Fruit fly (Drosophila melanogaster) whole organism, embryonic: ENCODE measurements around the gene Usp10.

ENCODE experiments used
- Aef1 ChIP-seq: fragments of 200-800 bp; sonication (Bioruptor generic); IDR thresholded peaks from 3 replicates; pipeline ENCODE4 v1.3.6; 2022; ENCODE audit warnings: missing biosample characterization, missing genetic modification characterization
- Awh ChIP-seq: fragments of 200-800 bp; sonication (Bioruptor generic); IDR thresholded peaks from 2 replicates; pipeline ENCODE4, ENCODE4 v1.3.6; 2022; ENCODE audit warnings: missing biosample characterization, missing genetic modification characterization
- CG1233 ChIP-seq: fragments of 200-800 bp; sonication (Bioruptor generic); optimal IDR thresholded peaks from 4 replicates; lab custom pipeline; 2018; ENCODE audit warnings: missing biosample characterization, mild to moderate bottlenecking, missing genetic modification characterization
- CG13123 ChIP-seq: fragments of 200-800 bp; sonication (Bioruptor generic); optimal IDR thresholded peaks from 2 replicates; lab custom pipeline; 2016; ENCODE audit warnings: missing biosample characterization, missing genetic modification characterization
- CG17568 ChIP-seq: fragments of 200-800 bp; sonication (Bioruptor generic); optimal IDR thresholded peaks from 2 replicates; lab custom pipeline; 2018; ENCODE audit warnings: missing biosample characterization, mild to moderate bottlenecking, missing genetic modification characterization, moderate library complexity
- CG17829 ChIP-seq: fragments of 200-800 bp; optimal IDR thresholded peaks from 2 replicates; lab custom pipeline; 2019; ENCODE audit warnings: missing biosample characterization, mild to moderate bottlenecking, missing genetic modification characterization, moderate library complexity
- CG2116 ChIP-seq: fragments of 200-800 bp; sonication (Bioruptor generic); optimal IDR thresholded peaks from 3 replicates; lab custom pipeline; 2018; ENCODE audit warnings: missing biosample characterization, mild to moderate bottlenecking, missing genetic modification characterization
- CG2202 ChIP-seq: fragments of 200-800 bp; sonication (Bioruptor generic); optimal IDR thresholded peaks from 2 replicates; lab custom pipeline; 2018; ENCODE audit warnings: missing biosample characterization, mild to moderate bottlenecking, missing genetic modification characterization
- CG2889 ChIP-seq: fragments of 200-800 bp; sonication (Bioruptor generic); IDR thresholded peaks from 3 replicates; pipeline ENCODE4 v1.3.6; 2022; ENCODE audit warnings: missing biosample characterization, missing genetic modification characterization
- CG32772 ChIP-seq: fragments of 200-800 bp; sonication (Bioruptor generic); IDR thresholded peaks from 2 replicates; pipeline ENCODE4 v1.3.6; 2022; ENCODE audit warnings: missing biosample characterization, missing genetic modification characterization
- CG3847 ChIP-seq: fragments of 200-800 bp; sonication (Bioruptor generic); IDR thresholded peaks from 2 replicates; pipeline ENCODE4 v1.3.6; 2022; ENCODE audit warnings: missing biosample characterization, missing genetic modification characterization
- CG4730 ChIP-seq: fragments of 200-800 bp; sonication (Bioruptor generic); IDR thresholded peaks from 2 replicates; pipeline ENCODE4 v1.3.6; 2022; ENCODE audit warnings: missing biosample characterization, missing genetic modification characterization
- CG5180 ChIP-seq: fragments of 200-800 bp; sonication (Bioruptor generic); optimal IDR thresholded peaks from 3 replicates; lab custom pipeline; 2017; ENCODE audit warnings: missing biosample characterization, missing genetic modification characterization, mild to moderate bottlenecking, moderate library complexity, missing genetic modification reagents
- CG6175 ChIP-seq: fragments of 200-800 bp; sonication (Bioruptor generic); IDR thresholded peaks from 3 replicates; pipeline ENCODE4 v1.3.6; 2022; ENCODE audit warnings: missing biosample characterization, missing genetic modification characterization
- CG8359 ChIP-seq: fragments of 200-800 bp; sonication (Bioruptor generic); optimal IDR thresholded peaks from 2 replicates; lab custom pipeline; 2017; ENCODE audit warnings: missing biosample characterization, mild to moderate bottlenecking, missing genetic modification characterization, borderline replicate concordance
- CG9727 ChIP-seq: fragments of 200-800 bp; sonication (Bioruptor generic); optimal IDR thresholded peaks from 3 replicates; lab custom pipeline; 2017; ENCODE audit warnings: missing biosample characterization, mild to moderate bottlenecking, missing genetic modification characterization
- CrebB ChIP-seq: fragments of 200-800 bp; sonication (Bioruptor generic); optimal IDR thresholded peaks from 3 replicates; lab custom pipeline; 2018; ENCODE audit warnings: missing biosample characterization, mild to moderate bottlenecking, missing genetic modification characterization
- D ChIP-seq, 2 experiments: fragments of 200-800 bp in 1 of 2; fragments of >200 bp in 1 of 2; sonication (Bioruptor generic) in 1 of 2; optimal IDR thresholded peaks; 2 replicates in 1 of 2; 3 replicates in 1 of 2; lab custom pipeline; 2017; ENCODE audit warnings: mild to moderate bottlenecking in 1 of 2, missing biosample characterization in 1 of 2, missing genetic modification characterization in 1 of 2, missing genetic modification reagents in 1 of 2
- D19A ChIP-seq: fragments of 200-800 bp; optimal IDR thresholded peaks from 3 replicates; lab custom pipeline; 2019; ENCODE audit warnings: missing biosample characterization, mild to moderate bottlenecking, missing genetic modification characterization, moderate library complexity
- ERR ChIP-seq: fragments of 200-800 bp; sonication (Bioruptor generic); optimal IDR thresholded peaks from 2 replicates; lab custom pipeline; 2016; ENCODE audit warnings: missing biosample characterization, missing genetic modification characterization
- Fer1 ChIP-seq: fragments of 200-800 bp; sonication (Bioruptor generic); optimal IDR thresholded peaks from 2 replicates; lab custom pipeline; 2017; ENCODE audit warnings: missing biosample characterization, mild to moderate bottlenecking, missing genetic modification characterization
- Hr78 ChIP-seq, 2 experiments: fragments of 200-800 bp in 1 of 2; fragments of >200 bp in 1 of 2; sonication (Bioruptor generic) in 1 of 2; optimal IDR thresholded peaks; 2 replicates each; lab custom pipeline; 2017 to 2019; ENCODE audit warnings: missing biosample characterization in 2 of 2, missing genetic modification characterization in 2 of 2, mild to moderate bottlenecking in 1 of 2, moderate library complexity in 1 of 2
- Oli ChIP-seq: fragments of 200-800 bp; sonication (Bioruptor generic); optimal IDR thresholded peaks from 2 replicates; lab custom pipeline; 2018; ENCODE audit warnings: missing biosample characterization, mild to moderate bottlenecking, missing genetic modification characterization, moderate library complexity
- Opbp ChIP-seq: fragments of 200-800 bp; sonication (Bioruptor generic); IDR thresholded peaks from 3 replicates; pipeline ENCODE4 v1.3.6; 2022; ENCODE audit warnings: missing biosample characterization, missing genetic modification characterization; ENCODE audit not compliant: partially characterized antibody
- Optix ChIP-seq: fragments of 200-800 bp; sonication (Bioruptor generic); IDR thresholded peaks from 3 replicates; pipeline ENCODE4 v1.3.6; 2022; ENCODE audit warnings: missing biosample characterization, missing genetic modification characterization
- Scr ChIP-seq: fragments of 200-800 bp; sonication (Bioruptor generic); IDR thresholded peaks from 2 replicates; pipeline ENCODE4 v1.3.6; 2022; ENCODE audit warnings: missing biosample characterization, missing genetic modification characterization; ENCODE audit not compliant: partially characterized antibody
- Stat92E ChIP-seq, 3 experiments: fragments of >200 bp in 2 of 3; fragments of 200-800 bp in 1 of 3; sonication (Bioruptor generic) in 1 of 3; optimal IDR thresholded peaks; 2 replicates each; lab custom pipeline; 2017 to 2019; ENCODE audit warnings: missing biosample characterization in 3 of 3, missing genetic modification characterization in 3 of 3, mild to moderate bottlenecking in 1 of 3, moderate library complexity in 1 of 3
- Vsx1 ChIP-seq: fragments of 200-800 bp; sonication (Bioruptor generic); optimal IDR thresholded peaks from 2 replicates; lab custom pipeline; 2017; ENCODE audit warnings: missing biosample characterization, mild to moderate bottlenecking, missing genetic modification characterization, missing genetic modification reagents
- YL-1 ChIP-seq: fragments of 200-800 bp; sonication (Bioruptor generic); optimal IDR thresholded peaks from 3 replicates; lab custom pipeline; 2017; ENCODE audit warnings: missing biosample characterization, mild to moderate bottlenecking, missing genetic modification characterization
- ab ChIP-seq: fragments of 200-800 bp; sonication (Bioruptor generic); optimal IDR thresholded peaks from 2 replicates; lab custom pipeline; 2016; ENCODE audit warnings: missing biosample characterization, missing genetic modification characterization
- aop ChIP-seq: fragments of 200-800 bp; sonication (Bioruptor generic); IDR thresholded peaks from 2 replicates; pipeline ENCODE4 v1.3.6; 2022; ENCODE audit warnings: missing biosample characterization, missing genetic modification characterization
- ara ChIP-seq: fragments of 200-800 bp; sonication (Bioruptor generic); IDR thresholded peaks from 2 replicates; pipeline ENCODE4 v1.3.6; 2022; ENCODE audit warnings: missing biosample characterization, missing genetic modification characterization
- chif ChIP-seq, 2 experiments: fragments of 200-800 bp; sonication (Bioruptor generic); optimal IDR thresholded peaks; 3 replicates each; lab custom pipeline; 2016; ENCODE audit warnings: missing biosample characterization in 2 of 2, missing genetic modification characterization in 2 of 2
- dimm ChIP-seq: fragments of 200-800 bp; sonication (Bioruptor generic); IDR thresholded peaks from 2 replicates; pipeline ENCODE4 v1.3.6; 2022; ENCODE audit warnings: missing biosample characterization, missing genetic modification characterization
- eve ChIP-seq, 2 experiments: fragments of >200 bp; optimal IDR thresholded peaks; 2 replicates each; lab custom pipeline; 2017; ENCODE audit warnings: missing biosample characterization in 2 of 2, missing genetic modification characterization in 2 of 2
- eyg ChIP-seq: fragments of 200-800 bp; sonication (Bioruptor generic); optimal IDR thresholded peaks from 3 replicates; lab custom pipeline; 2016; ENCODE audit warnings: missing biosample characterization, missing genetic modification characterization
- gro ChIP-seq: fragments of 200-800 bp; sonication (Bioruptor generic); optimal IDR thresholded peaks from 2 replicates; lab custom pipeline; 2016; ENCODE audit warnings: missing biosample characterization, missing genetic modification characterization
- lov ChIP-seq, 2 experiments: fragments of 200-800 bp in 1 of 2; fragments of >200 bp in 1 of 2; sonication (Bioruptor generic) in 1 of 2; IDR thresholded peaks in 1 of 2; optimal IDR thresholded peaks in 1 of 2; 2 replicates in 1 of 2; 3 replicates in 1 of 2; pipeline versions ENCODE4 v1.3.6 to Lab custom; 2017 to 2022; ENCODE audit warnings: missing biosample characterization in 1 of 2, missing genetic modification characterization in 1 of 2
- mirr ChIP-seq: fragments of 200-800 bp; sonication (Bioruptor generic); optimal IDR thresholded peaks from 3 replicates; lab custom pipeline; 2018; ENCODE audit warnings: missing biosample characterization, mild to moderate bottlenecking, missing genetic modification characterization
- oc ChIP-seq: fragments of 200-800 bp; sonication (Bioruptor generic); optimal IDR thresholded peaks from 2 replicates; lab custom pipeline; 2018; ENCODE audit warnings: missing biosample characterization, mild to moderate bottlenecking, missing genetic modification characterization, moderate library complexity
- odd ChIP-seq: fragments of 200-800 bp; sonication (Bioruptor generic); optimal IDR thresholded peaks from 2 replicates; lab custom pipeline; 2017; ENCODE audit warnings: missing biosample characterization, mild to moderate bottlenecking, missing genetic modification characterization
- pfk ChIP-seq: fragments of 200-800 bp; sonication (Bioruptor generic); optimal IDR thresholded peaks from 2 replicates; lab custom pipeline; 2018; ENCODE audit warnings: missing biosample characterization, mild to moderate bottlenecking, missing genetic modification characterization, moderate library complexity
- pum ChIP-seq: fragments of 200-800 bp; sonication (Bioruptor generic); optimal IDR thresholded peaks from 2 replicates; lab custom pipeline; 2016; ENCODE audit warnings: missing biosample characterization, missing genetic modification characterization
- row ChIP-seq: fragments of 200-800 bp; sonication (Bioruptor generic); IDR thresholded peaks from 3 replicates; pipeline ENCODE4 v1.3.6; 2022; ENCODE audit warnings: missing biosample characterization, missing genetic modification characterization
- so ChIP-seq: fragments of 200-800 bp; sonication (Bioruptor generic); IDR thresholded peaks from 3 replicates; pipeline ENCODE4 v1.3.6; 2022; ENCODE audit warnings: missing biosample characterization, missing genetic modification characterization
- sqz ChIP-seq: fragments of 200-800 bp; sonication (Bioruptor generic); optimal IDR thresholded peaks from 3 replicates; lab custom pipeline; 2018; ENCODE audit warnings: missing biosample characterization, mild to moderate bottlenecking, missing genetic modification characterization
- stwl ChIP-seq: fragments of 200-800 bp; sonication (Bioruptor generic); optimal IDR thresholded peaks from 3 replicates; lab custom pipeline; 2018; ENCODE audit warnings: missing biosample characterization, mild to moderate bottlenecking, missing genetic modification characterization, moderate library complexity
- wor ChIP-seq: fragments of 200-800 bp; sonication (Bioruptor generic); IDR thresholded peaks from 2 replicates; pipeline ENCODE4 v1.3.6; 2022; ENCODE audit warnings: missing biosample characterization, missing genetic modification characterization
- zf30C ChIP-seq: fragments of 200-800 bp; sonication (Bioruptor generic); optimal IDR thresholded peaks from 3 replicates; lab custom pipeline; 2018; ENCODE audit warnings: missing biosample characterization, mild to moderate bottlenecking, missing genetic modification characterization

The Usp10 gene

dm6 chr3L:872389-872972 lies 782 bp downstream of the Usp10 start (continued):
- TF ChIP-seq Aef1 (GFP tag; lab: Robert Waterston, UW): no peak
- peak; percentile 54; the same call in 1 of the 3 replicates for TF ChIP-seq Optix
- peak; percentile 30 for TF ChIP-seq stwl (tag; lab: Kevin White, UChicago)
- peak; percentile 50; the same call in 1 of the 2 replicates for TF ChIP-seq ara (GFP tag; lab: Robert Waterston, UW)
- no peak for TF ChIP-seq so (GFP tag; lab: Robert Waterston, UW)
- no peak for TF ChIP-seq dimm (GFP tag; lab: Robert Waterston, UW)
- TF ChIP-seq oc: no peak
- no peak for TF ChIP-seq Vsx1 (GFP tag; lab: Kevin White, UChicago)
- TF ChIP-seq CG3847 (GFP tag; lab: Robert Waterston, UW): peak; percentile 66
- TF ChIP-seq YL-1 (GFP tag; lab: Kevin White, UChicago): peak; percentile 56
- TF ChIP-seq lov (optimal IDR thresholded peaks at IDR 0.05; lab: Kevin White, UChicago): no peak
- no peak for TF ChIP-seq lov (GFP tag; IDR thresholded peaks at IDR 0.05; lab: Robert Waterston, UW)
- TF ChIP-seq pum (GFP tag; lab: Kevin White, UChicago): peak; percentile 48
- TF ChIP-seq eyg: no peak
- TF ChIP-seq odd (GFP tag; lab: Kevin White, UChicago): no peak
- TF ChIP-seq CG1233 (GFP tag; lab: Kevin White, UChicago): no peak
- peak; percentile 85 for TF ChIP-seq Scr (GFP tag; lab: Robert Waterston, UW)
- TF ChIP-seq zf30C (GFP tag; lab: Kevin White, UChicago): no peak
- TF ChIP-seq Fer1 (GFP tag; lab: Kevin White, UChicago): no peak
- TF ChIP-seq CG17829: peak; percentile 45
- TF ChIP-seq CG2116: peak; percentile 47
- TF ChIP-seq ab (GFP tag; lab: Kevin White, UChicago): no peak
- TF ChIP-seq Oli (tag; lab: Kevin White, UChicago): peak; percentile 12
- no peak for TF ChIP-seq eve (GFP tag; optimal IDR thresholded peaks at IDR 0.05; lab: Kevin White, UChicago)
- no peak for TF ChIP-seq CG17568 (GFP tag; lab: Kevin White, UChicago)
- TF ChIP-seq CG13123: no peak
- TF ChIP-seq CG2889: no peak
- TF ChIP-seq Hr78 (GFP tag; optimal IDR thresholded peaks at IDR 0.05; lab: Kevin White, UChicago): no peak
- 0 out of 3 replicates have a peak, but pooled peaks have one; percentile 45 for TF ChIP-seq CG6175 (GFP tag; lab: Robert Waterston, UW)
- no peak for TF ChIP-seq CG4730 (GFP tag; lab: Robert Waterston, UW)
- TF ChIP-seq CG32772 (GFP tag; lab: Robert Waterston, UW): no peak
- no peak for TF ChIP-seq CG2202 (tag; lab: Kevin White, UChicago)
- no peak for TF ChIP-seq CG8359 (GFP tag; lab: Kevin White, UChicago)
- TF ChIP-seq sqz (GFP tag; lab: Kevin White, UChicago): no peak
- peak in 1 of 2 experiments; percentile 25 for TF ChIP-seq chif (GFP tag; optimal IDR thresholded peaks at IDR 0.05; lab: Kevin White, UChicago)
- no peak for TF ChIP-seq CG5180
- TF ChIP-seq gro: peak; percentile 75
- TF ChIP-seq mirr (GFP tag; lab: Kevin White, UChicago): no peak
- no peak for TF ChIP-seq ERR (GFP tag; lab: Kevin White, UChicago)
- TF ChIP-seq aop (GFP tag; lab: Robert Waterston, UW): no peak
- TF ChIP-seq D19A: no peak
- no peak for TF ChIP-seq Stat92E (GFP tag; optimal IDR thresholded peaks at IDR 0.05; lab: Kevin White, UChicago)
- TF ChIP-seq CrebB (tag; lab: Kevin White, UChicago): no peak
- TF ChIP-seq row (GFP tag; lab: Robert Waterston, UW): peak; percentile 81
- TF ChIP-seq pfk (GFP tag; lab: Kevin White, UChicago): no peak
- no peak for TF ChIP-seq wor (GFP tag; lab: Robert Waterston, UW)
- TF ChIP-seq Awh (GFP tag; lab: Robert Waterston, UW): no peak
- TF ChIP-seq CG9727 (GFP tag; lab: Kevin White, UChicago): peak; percentile 37
- TF ChIP-seq Opbp (GFP tag; lab: Robert Waterston, UW): no peak; the same call in 2 of the 3 replicates
- no peak for TF ChIP-seq D (optimal IDR thresholded peaks at IDR 0.05; lab: Kevin White, UChicago)
- no peak for TF ChIP-seq D (GFP tag; optimal IDR thresholded peaks at IDR 0.05; lab: Kevin White, UChicago)
